Worm (Caenorhabditis elegans) whole organism, L2 larva: Measurements from ENCODE around the gene str-97.
A peak's percentile ranks its signal among the peaks of the same experiment; 100 is the strongest.

Source experiments
- C34F6.9 ChIP-seq: fragments of 150-350 bp; optimal IDR thresholded peaks from 2 replicates; lab custom pipeline; 2014; ENCODE audit warnings: missing biosample characterization, missing genetic modification characterization
- F13H6.1 ChIP-seq: sonication (generic microtip); optimal IDR thresholded peaks from 2 replicates; lab custom pipeline; 2016; ENCODE audit warnings: missing genetic modification characterization, missing compliant biosample characterization
- R02D3.7 ChIP-seq: fragments of 150-350 bp; optimal IDR thresholded peaks from 2 replicates; lab custom pipeline; 2014; ENCODE audit warnings: missing biosample characterization, missing genetic modification characterization
- ZK546.5 ChIP-seq: sonication (generic microtip); optimal IDR thresholded peaks from 2 replicates; lab custom pipeline; 2017; ENCODE audit warnings: missing biosample characterization, missing genetic modification characterization
- aly-2 ChIP-seq: fragments of 150-350 bp; optimal IDR thresholded peaks from 2 replicates; lab custom pipeline; 2014; ENCODE audit warnings: missing biosample characterization, missing genetic modification characterization
- ama-1 ChIP-seq: fragments of 150-350 bp; optimal IDR thresholded peaks from 2 replicates; lab custom pipeline; 2018; ENCODE audit warnings: inconsistent platforms
- crh-2 ChIP-seq: sonication (generic microtip); optimal IDR thresholded peaks from 2 replicates; lab custom pipeline; 2017; ENCODE audit warnings: missing biosample characterization, missing genetic modification characterization
- elt-1 ChIP-seq: fragments of 150-350 bp; optimal IDR thresholded peaks from 2 replicates; lab custom pipeline; 2014; ENCODE audit warnings: missing biosample characterization, missing genetic modification characterization
- elt-3 ChIP-seq: sonication (generic microtip); optimal IDR thresholded peaks from 2 replicates; lab custom pipeline; 2017; ENCODE audit warnings: missing biosample characterization, missing genetic modification characterization
- fos-1 ChIP-seq: fragments of 150-350 bp; optimal IDR thresholded peaks from 2 replicates; lab custom pipeline; 2014; ENCODE audit warnings: missing biosample characterization, missing genetic modification characterization
- gmeb-1 ChIP-seq: fragments of 150-350 bp; optimal IDR thresholded peaks from 2 replicates; lab custom pipeline; 2014; ENCODE audit warnings: missing biosample characterization, missing genetic modification characterization
- lin-11 ChIP-seq: fragments of 150-350 bp; sonication (generic microtip); optimal IDR thresholded peaks from 2 replicates; lab custom pipeline; 2014; ENCODE audit warnings: missing biosample characterization, missing genetic modification characterization, inconsistent platforms, mixed read lengths
- lin-13 ChIP-seq: fragments of 150-350 bp; optimal IDR thresholded peaks from 2 replicates; lab custom pipeline; 2014; ENCODE audit warnings: missing biosample characterization, missing genetic modification reagents, missing genetic modification characterization
- mab-5 ChIP-seq: fragments of 150-350 bp; optimal IDR thresholded peaks from 2 replicates; lab custom pipeline; 2014; ENCODE audit warnings: missing biosample characterization, missing genetic modification characterization
- mdl-1 ChIP-seq, 2 experiments: fragments of 150-350 bp in 1 of 2; sonication (generic microtip) in 1 of 2; optimal IDR thresholded peaks; 2 replicates each; lab custom pipeline; 2017; ENCODE audit warnings: missing biosample characterization in 2 of 2, missing genetic modification characterization in 2 of 2
- nhr-10 ChIP-seq: sonication (generic microtip); optimal IDR thresholded peaks from 2 replicates; lab custom pipeline; 2017; ENCODE audit warnings: missing biosample characterization, missing genetic modification characterization
- nhr-11 ChIP-seq: fragments of 150-350 bp; optimal IDR thresholded peaks from 2 replicates; lab custom pipeline; 2014; ENCODE audit warnings: missing biosample characterization, missing genetic modification characterization
- nhr-12 ChIP-seq: fragments of 150-350 bp; optimal IDR thresholded peaks from 2 replicates; lab custom pipeline; 2014; ENCODE audit warnings: missing biosample characterization, missing genetic modification characterization
- nhr-23 ChIP-seq: fragments of 150-350 bp; optimal IDR thresholded peaks from 2 replicates; lab custom pipeline; 2014; ENCODE audit warnings: missing biosample characterization, missing genetic modification reagents, missing genetic modification characterization
- nhr-6 ChIP-seq: fragments of 150-350 bp; optimal IDR thresholded peaks from 2 replicates; lab custom pipeline; 2014; ENCODE audit warnings: missing biosample characterization, missing genetic modification characterization
- nhr-77 ChIP-seq: fragments of 150-350 bp; optimal IDR thresholded peaks from 2 replicates; lab custom pipeline; 2014; ENCODE audit warnings: missing biosample characterization, missing genetic modification characterization
- peb-1 ChIP-seq: fragments of 150-350 bp; optimal IDR thresholded peaks from 2 replicates; lab custom pipeline; 2014; ENCODE audit warnings: missing biosample characterization, missing genetic modification characterization
- sem-4 ChIP-seq: fragments of 150-350 bp; optimal IDR thresholded peaks from 2 replicates; lab custom pipeline; 2014; ENCODE audit warnings: missing biosample characterization, missing genetic modification reagents, missing genetic modification characterization
- skn-1 ChIP-seq: sonication (generic microtip); optimal IDR thresholded peaks from 2 replicates; lab custom pipeline; 2017; ENCODE audit warnings: missing biosample characterization, missing genetic modification characterization
- sma-3 ChIP-seq: sonication (generic microtip); optimal IDR thresholded peaks from 2 replicates; lab custom pipeline; 2016; ENCODE audit warnings: missing genetic modification reagents, missing genetic modification characterization, missing compliant biosample characterization
- sma-9 ChIP-seq, 2 experiments: fragments of 150-350 bp in 1 of 2; sonication (generic microtip) in 1 of 2; optimal IDR thresholded peaks; 2 replicates each; lab custom pipeline; 2014 to 2016; ENCODE audit warnings: missing genetic modification characterization in 2 of 2, mild to moderate bottlenecking in 1 of 2, missing biosample characterization in 1 of 2, missing compliant biosample characterization in 1 of 2, missing genetic modification reagents in 1 of 2, moderate library complexity in 1 of 2
- unc-55 ChIP-seq: fragments of 150-350 bp; sonication (generic microtip); optimal IDR thresholded peaks from 3 replicates; lab custom pipeline; 2014; ENCODE audit warnings: missing biosample characterization, missing genetic modification reagents, missing genetic modification characterization
- unc-62 ChIP-seq: fragments of 150-350 bp; optimal IDR thresholded peaks from 2 replicates; lab custom pipeline; 2014; ENCODE audit warnings: missing biosample characterization, missing genetic modification reagents, missing genetic modification characterization
- ztf-11 ChIP-seq: sonication (generic microtip); optimal IDR thresholded peaks from 2 replicates; lab custom pipeline; 2017; ENCODE audit warnings: missing biosample characterization, missing genetic modification characterization
- ztf-4 ChIP-seq: fragments of 150-350 bp; optimal IDR thresholded peaks from 2 replicates; lab custom pipeline; 2014; ENCODE audit warnings: missing biosample characterization, missing genetic modification characterization

Gene str-97

DNA sequence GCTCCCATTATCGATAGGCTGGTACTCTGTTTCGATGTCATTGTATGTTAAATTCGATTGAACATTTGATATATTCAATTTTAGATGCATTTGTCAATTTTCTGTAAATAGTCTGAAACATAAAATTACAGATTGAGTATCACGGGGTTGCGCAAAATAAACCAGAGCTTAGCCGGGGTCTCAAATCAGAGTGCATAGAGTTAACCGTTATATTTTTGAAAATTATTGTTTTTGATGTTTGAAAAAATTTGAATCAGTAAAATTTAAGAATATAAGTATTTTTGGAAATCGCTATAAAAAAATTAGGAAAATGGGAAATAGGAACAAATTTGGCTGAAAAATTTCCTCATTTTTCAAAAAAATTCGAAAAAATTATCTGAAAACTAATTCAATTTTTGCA lies 4.6 kb upstream of the str-97 start, which contains the start of gene F10A3.17:
Gene F10A3.17, minus strand, starts transcription at position 101 of the 400 bp plus-strand sequence.
- no peak for TF ChIP-seq sma-9 (GFP tag; optimal IDR thresholded peaks at IDR 0.05; lab: Kevin White, UChicago)
- TF ChIP-seq sma-9 (tag; optimal IDR thresholded peaks at IDR 0.05; lab: Kevin White, UChicago) = no peak
- no peak for TF ChIP-seq nhr-23
- TF ChIP-seq C34F6.9 (tag; lab: Kevin White, UChicago) = no peak
- TF ChIP-seq sma-3 (GFP tag; lab: Kevin White, UChicago) = no peak
- no peak for TF ChIP-seq lin-13 (GFP tag; lab: Kevin White, UChicago)
- TF ChIP-seq mab-5 (tag; lab: Kevin White, UChicago) = no peak
- TF ChIP-seq ztf-11 (tag; lab: Kevin White, UChicago) = no peak
- TF ChIP-seq nhr-10 = no peak
- no peak for TF ChIP-seq nhr-12
- TF ChIP-seq crh-2 (tag; lab: Kevin White, UChicago) = no peak
- TF ChIP-seq gmeb-1 = no peak

DNA sequence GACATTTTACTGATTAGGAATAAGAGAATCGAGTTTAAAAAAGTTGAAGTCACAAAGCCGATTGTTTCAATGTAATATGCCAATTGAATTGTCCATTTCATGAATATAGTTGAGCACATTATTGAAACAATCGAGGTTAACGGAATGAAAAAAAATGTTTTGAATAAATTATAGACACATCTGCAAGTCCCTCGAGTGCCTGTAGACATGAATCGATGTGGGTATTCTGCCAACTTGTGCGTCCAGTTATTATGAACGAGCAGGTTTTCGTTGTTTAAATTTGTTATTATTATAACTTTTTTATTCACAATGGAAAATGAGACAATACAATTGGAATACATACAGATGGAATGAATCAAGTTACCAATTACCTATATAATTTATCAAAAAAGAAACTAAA lies 3.4 kb upstream of the str-97 start, which contains the start of gene str-99:
Gene str-99, minus strand, starts transcription at position 101 of the 400 bp plus-strand sequence.
- TF ChIP-seq nhr-12 (no peak), nhr-11 (tag; lab: Kevin White, UChicago) (no peak), peb-1 (tag; lab: Kevin White, UChicago) (no peak), nhr-23 (no peak)

DNA sequence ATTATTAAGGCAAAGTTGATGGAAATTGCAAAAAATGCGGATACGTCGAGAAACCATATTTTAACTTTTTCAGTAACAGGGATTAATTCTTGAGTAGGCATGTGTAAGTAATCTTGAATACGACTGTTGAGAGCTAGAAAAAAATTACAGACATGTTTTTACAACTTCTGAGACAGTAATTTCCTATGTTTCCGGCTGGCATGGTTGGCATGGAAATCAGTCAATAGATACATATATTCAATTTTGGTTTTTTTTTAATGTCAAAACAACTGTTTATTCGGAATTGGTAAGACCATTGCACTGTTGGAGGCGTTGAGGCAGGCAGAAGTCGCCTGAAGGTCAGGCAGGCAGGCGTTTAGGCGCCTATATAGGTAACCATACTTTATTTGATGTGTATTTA lies 1.6 kb downstream of the str-97 start, which contains the start of gene str-254:
Gene str-254, minus strand, starts transcription at position 101 of the 400 bp plus-strand sequence.
- no peak for TF ChIP-seq nhr-77

- TF ChIP-seq mdl-1 (tag; optimal IDR thresholded peaks at IDR 0.05; lab: Kevin White, UChicago) (no peak), fos-1 (no peak), ZK546.5 (tag; lab: Kevin White, UChicago) (no peak), R02D3.7 (tag; lab: Kevin White, UChicago) (no peak), unc-55 (no peak), aly-2 (tag; lab: Kevin White, UChicago) (no peak), mab-5 (tag; lab: Kevin White, UChicago) (no peak), nhr-10 (no peak), sem-4 (tag; lab: Kevin White, UChicago) (no peak), ztf-4 (tag; lab: Kevin White, UChicago) (no peak)
- TF ChIP-seq, all 48 proteins: peak for 0
Observed at ce11 chrV:16148805-16149204, 6.2 kb downstream of the str-97 start, which contains the start of gene F10A3.4. Gene F10A3.4, plus strand, starts transcription at chrV:16149105.

ce11 chrV:16145009-16145408 lies 10.0 kb downstream of the str-97 start:
- TF ChIP-seq skn-1 (tag; lab: Kevin White, UChicago) = no peak
- no peak for TF ChIP-seq lin-11
- no peak for TF ChIP-seq elt-3 (tag; lab: Kevin White, UChicago)
- TF ChIP-seq peb-1 (tag; lab: Kevin White, UChicago) = no peak

- TF ChIP-seq fos-1 (peak; percentile 77), sma-9 (GFP tag; optimal IDR thresholded peaks at IDR 0.05; lab: Kevin White, UChicago) (peak; percentile 17), sma-9 (tag; optimal IDR thresholded peaks at IDR 0.05; lab: Kevin White, UChicago) (no peak), aly-2 (tag; lab: Kevin White, UChicago) (no peak)
Observed at ce11 chrV:16143066-16143581, 11.9 kb downstream of the str-97 start, which contains the start of gene fbxa-88. Gene fbxa-88, minus strand, starts transcription at chrV:16143116.

- no peak for TF ChIP-seq F13H6.1 (tag; lab: Kevin White, UChicago)
- no peak for TF ChIP-seq nhr-6 (tag; lab: Kevin White, UChicago)
- TF ChIP-seq unc-62 = no peak
- no peak for TF ChIP-seq nhr-23
- TF ChIP-seq ama-1 (lab: Kevin White, UChicago) = no peak
- no peak for TF ChIP-seq nhr-10
- no peak for TF ChIP-seq elt-1 (tag; lab: Kevin White, UChicago)
Observed at ce11 chrV:16142371-16142770, 12.6 kb downstream of the str-97 start, which contains the start of gene fbxa-18. Gene fbxa-18, plus strand, starts transcription at chrV:16142671.
